Fruit fly (Drosophila melanogaster) whole organism: Measurements from ENCODE around the gene Gorab.

Source experiments
- CG8478 ChIP-seq: fragments of >200 bp; optimal IDR thresholded peaks from 2 replicates; lab custom pipeline; 2018; ENCODE audit warnings: inconsistent platforms
- Dll ChIP-seq: fragments of >200 bp; optimal IDR thresholded peaks from 2 replicates; lab custom pipeline; 2017
- EcR ChIP-seq, 2 experiments: fragments of >200 bp; optimal IDR thresholded peaks; 2 replicates each; lab custom pipeline; 2017; ENCODE audit warnings: missing biosample characterization in 2 of 2, missing genetic modification characterization in 2 of 2, missing genetic modification reagents in 2 of 2
- pan ChIP-seq: fragments of >200 bp; optimal IDR thresholded peaks from 2 replicates; lab custom pipeline; 2017
- psq ChIP-seq: fragments of >200 bp; optimal IDR thresholded peaks from 2 replicates; lab custom pipeline; 2017
- usp ChIP-seq: fragments of >200 bp; optimal IDR thresholded peaks from 2 replicates; lab custom pipeline; 2017; ENCODE audit warnings: missing biosample characterization, missing genetic modification characterization, mixed read lengths

dm6 chr3L:17432947-17433346, 4.3 kb upstream of the Gorab start, which contains the start of gene frc:
- TF ChIP-seq CG8478 (lab: Kevin White, UChicago) = no peak
- no peak for TF ChIP-seq Dll (lab: Kevin White, UChicago)
- TF ChIP-seq pan (lab: Kevin White, UChicago) = no peak
- TF ChIP-seq psq (lab: Kevin White, UChicago) = no peak
- TF ChIP-seq EcR (GFP tag; optimal IDR thresholded peaks at IDR 0.05; lab: Kevin White, UChicago) = no peak
- TF ChIP-seq usp (GFP tag; lab: Kevin White, UChicago) = no peak
